Worm (Caenorhabditis elegans): ENCODE data around the gene W07G4.8.

Gene W07G4.8

DNA sequence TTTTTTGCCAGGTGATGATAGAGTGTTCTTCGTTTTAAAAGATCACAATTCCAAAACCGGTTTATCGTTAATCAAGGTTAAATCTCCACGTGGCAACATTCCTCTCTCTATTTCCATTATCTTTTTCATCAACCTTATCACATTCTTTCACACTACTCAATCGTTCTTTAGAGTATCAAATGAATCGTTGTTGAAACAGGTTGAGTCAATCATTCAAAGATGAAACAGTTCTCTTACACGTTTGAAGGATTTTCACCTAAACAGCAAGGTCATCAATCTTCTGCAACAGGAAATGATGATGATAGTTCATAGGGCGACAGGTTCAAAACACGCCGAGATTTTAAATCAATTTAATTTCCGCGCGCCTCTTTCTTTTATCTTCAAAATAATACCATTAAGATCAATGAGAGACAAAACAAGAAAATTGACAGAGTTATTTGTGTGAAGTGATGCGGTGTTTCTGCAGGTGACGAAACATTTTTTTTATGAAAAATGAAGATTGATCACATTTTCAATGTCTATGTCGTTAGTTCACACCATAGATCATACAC, 31.9 kb upstream of the W07G4.8 start:
- peak; percentile 8 for TF ChIP-seq unc-62 (GFP tag; optimal IDR thresholded peaks at IDR 0.05)
- no peak for TF ChIP-seq pha-4 (tag; optimal IDR thresholded peaks at IDR 0.05)

DNA sequence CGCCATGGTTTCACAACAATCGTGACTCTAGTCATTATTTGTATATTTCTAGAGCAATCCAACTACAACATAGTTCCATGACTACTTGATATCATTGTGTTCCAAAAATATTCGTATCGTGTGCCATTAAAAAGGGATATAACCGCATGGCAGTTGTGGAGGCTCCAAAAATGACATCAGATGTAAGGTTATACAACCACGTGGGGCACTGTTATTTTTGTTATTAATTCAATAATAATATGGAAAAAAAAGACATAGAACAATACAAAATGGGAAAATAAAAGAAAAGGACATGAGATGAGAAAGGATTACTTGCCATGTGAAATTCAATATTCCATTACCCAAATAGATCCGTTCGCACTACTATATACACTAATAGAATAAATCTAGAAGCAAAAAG, 26.1 kb upstream of the W07G4.8 start:
- TF ChIP-seq lin-32 (GFP tag; optimal IDR thresholded peaks at IDR 0.05) (no peak), ces-1 (GFP tag; optimal IDR thresholded peaks at IDR 0.05) (no peak), blmp-1 (tag; optimal IDR thresholded peaks at IDR 0.05) (no peak), unc-62 (GFP tag; optimal IDR thresholded peaks at IDR 0.05) (no peak)

DNA sequence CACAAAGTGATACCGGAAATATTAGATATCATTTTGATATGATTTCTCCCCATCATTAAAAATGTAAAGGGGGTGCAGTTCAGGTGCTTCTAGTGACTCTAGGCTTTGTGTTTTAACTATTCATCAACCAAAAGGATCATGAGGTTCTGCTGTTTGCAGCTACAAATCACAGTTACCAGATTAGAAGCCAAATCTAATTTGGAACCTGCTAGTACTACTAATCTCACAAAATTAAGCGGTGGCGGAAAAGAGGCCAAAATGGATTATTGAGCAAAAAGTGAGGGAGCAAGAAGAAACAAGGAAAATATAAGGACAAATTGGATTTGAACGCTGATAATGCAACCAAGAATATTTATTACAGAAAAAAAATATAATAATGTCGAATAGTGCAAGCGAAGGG, 24.8 kb upstream of the W07G4.8 start:
- TF ChIP-seq ztf-11 (tag; optimal IDR thresholded peaks at IDR 0.05) (no peak), mab-5 (tag; optimal IDR thresholded peaks at IDR 0.05) (no peak), ces-1 (GFP tag; optimal IDR thresholded peaks at IDR 0.05) (peak; percentile 54), flh-1 (GFP tag; optimal IDR thresholded peaks at IDR 0.05) (no peak), sptf-1 (tag; optimal IDR thresholded peaks at IDR 0.05) (no peak), ceh-83 (GFP tag; optimal IDR thresholded peaks at IDR 0.05) (no peak)

DNA sequence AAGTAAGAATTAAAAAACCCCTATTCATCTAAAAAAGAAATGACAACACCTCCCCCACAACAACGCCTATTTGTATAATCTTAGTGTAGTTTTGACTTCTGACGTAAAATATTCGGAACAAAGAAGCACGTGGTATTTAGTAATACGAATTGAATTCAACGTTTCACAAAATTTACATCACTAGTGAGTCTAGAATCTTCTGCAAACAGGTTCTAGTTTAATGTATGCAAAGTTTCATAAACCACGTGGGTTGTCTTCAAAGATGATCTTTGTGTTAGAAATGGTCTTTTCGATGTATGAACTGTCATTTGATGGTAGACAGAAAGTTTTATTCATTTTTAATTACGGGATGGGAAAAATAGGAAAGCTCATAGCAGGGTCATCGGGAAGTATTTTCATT, 23.8 kb upstream of the W07G4.8 start:
- TF ChIP-seq cnd-1 (tag; optimal IDR thresholded peaks at IDR 0.05) (no peak), blmp-1 (tag; optimal IDR thresholded peaks at IDR 0.05) (no peak), mep-1 (tag; optimal IDR thresholded peaks at IDR 0.05) (no peak), lsy-2 (tag; optimal IDR thresholded peaks at IDR 0.05) (no peak), ces-1 (GFP tag; optimal IDR thresholded peaks at IDR 0.05) (no peak), mls-2 (tag; optimal IDR thresholded peaks at IDR 0.05) (no peak), ceh-39 (tag; optimal IDR thresholded peaks at IDR 0.05) (no peak), hlh-1 (tag; optimal IDR thresholded peaks at IDR 0.05) (no peak), elt-1 (tag; optimal IDR thresholded peaks at IDR 0.05; ENCODE audit: borderline replicate concordance, insufficient read depth) (no peak), pha-4 (tag; optimal IDR thresholded peaks at IDR 0.05) (no peak), bed-3 (GFP tag; optimal IDR thresholded peaks at IDR 0.05) (no peak), unc-62 (GFP tag; optimal IDR thresholded peaks at IDR 0.05) (no peak), zip-8 (tag; optimal IDR thresholded peaks at IDR 0.05) (no peak), snpc-4 (tag; optimal IDR thresholded peaks at IDR 0.05) (no peak), nhr-12 (tag; optimal IDR thresholded peaks at IDR 0.05) (no peak), ham-2 (GFP tag; optimal IDR thresholded peaks at IDR 0.05) (no peak), elt-3 (tag; optimal IDR thresholded peaks at IDR 0.05) (no peak), lin-32 (GFP tag; optimal IDR thresholded peaks at IDR 0.05) (no peak), M03D4.4 (tag; optimal IDR thresholded peaks at IDR 0.05) (no peak)

DNA sequence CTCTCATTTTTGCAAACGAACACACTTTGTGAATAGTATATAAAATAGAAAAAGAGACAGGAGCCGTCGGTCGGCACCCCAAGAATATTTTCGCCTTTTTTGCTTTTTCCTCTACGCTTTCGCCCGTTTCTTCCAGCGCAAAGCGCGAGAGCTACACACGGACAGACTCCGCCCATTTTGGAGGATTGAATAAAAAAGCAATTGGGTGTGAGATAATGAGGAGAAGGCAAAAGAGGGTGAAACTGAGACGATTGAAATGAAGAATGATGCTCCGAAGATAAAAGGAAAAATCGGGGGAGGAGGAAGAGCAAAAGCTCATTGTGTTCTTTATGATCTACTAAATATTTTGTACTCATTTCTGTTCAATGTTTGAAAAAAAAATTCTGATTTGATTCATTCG, 21.7 kb upstream of the W07G4.8 start, which contains the start of gene C34B4.3:
Gene C34B4.3, minus strand, starts transcription at position 101 of the 400 bp plus-strand sequence.
- no peak for TF ChIP-seq mep-1 (tag; optimal IDR thresholded peaks at IDR 0.05)
- TF ChIP-seq ceh-43 (GFP tag; optimal IDR thresholded peaks at IDR 0.05) = no peak
- no peak for TF ChIP-seq unc-120 (tag; optimal IDR thresholded peaks at IDR 0.05; ENCODE audit: poor library complexity, severe bottlenecking)
- TF ChIP-seq lin-32 (GFP tag; optimal IDR thresholded peaks at IDR 0.05) = no peak
- TF ChIP-seq nhr-237 (tag; optimal IDR thresholded peaks at IDR 0.05) = no peak
- no peak for TF ChIP-seq ceh-83 (GFP tag; optimal IDR thresholded peaks at IDR 0.05)
- no peak for TF ChIP-seq mls-2 (tag; optimal IDR thresholded peaks at IDR 0.05)
- no peak for TF ChIP-seq elt-1 (tag; optimal IDR thresholded peaks at IDR 0.05; ENCODE audit: borderline replicate concordance, insufficient read depth)
- TF ChIP-seq elt-3 (tag; optimal IDR thresholded peaks at IDR 0.05) = no peak
- TF ChIP-seq M03D4.4 (tag; optimal IDR thresholded peaks at IDR 0.05) = no peak
- TF ChIP-seq lsy-2 (tag; optimal IDR thresholded peaks at IDR 0.05) = no peak
- no peak for TF ChIP-seq zip-8 (tag; optimal IDR thresholded peaks at IDR 0.05)
- TF ChIP-seq tbx-8 (GFP tag; optimal IDR thresholded peaks at IDR 0.05) = no peak
- no peak for TF ChIP-seq sptf-1 (tag; optimal IDR thresholded peaks at IDR 0.05)
- no peak for TF ChIP-seq mab-5 (tag; optimal IDR thresholded peaks at IDR 0.05)
- no peak for TF ChIP-seq ceh-39 (tag; optimal IDR thresholded peaks at IDR 0.05)
- no peak for TF ChIP-seq drap-1 (GFP tag; optimal IDR thresholded peaks at IDR 0.05)
- no peak for TF ChIP-seq unc-62 (GFP tag; optimal IDR thresholded peaks at IDR 0.05)

ce11 chrV:13070278-13070677, 20.9 kb upstream of the W07G4.8 start:
- TF ChIP-seq sptf-1 (tag; optimal IDR thresholded peaks at IDR 0.05) (no peak), zip-8 (tag; optimal IDR thresholded peaks at IDR 0.05) (no peak), tbx-8 (GFP tag; optimal IDR thresholded peaks at IDR 0.05) (no peak), blmp-1 (tag; optimal IDR thresholded peaks at IDR 0.05) (no peak), nhr-2 (tag; optimal IDR thresholded peaks at IDR 0.05) (no peak), hlh-1 (tag; optimal IDR thresholded peaks at IDR 0.05) (no peak), mab-5 (tag; optimal IDR thresholded peaks at IDR 0.05) (no peak), nhr-237 (tag; optimal IDR thresholded peaks at IDR 0.05) (no peak), drap-1 (GFP tag; optimal IDR thresholded peaks at IDR 0.05) (no peak), unc-62 (GFP tag; optimal IDR thresholded peaks at IDR 0.05) (no peak), lin-13 (tag; optimal IDR thresholded peaks at IDR 0.05) (no peak), sem-2 (GFP tag; optimal IDR thresholded peaks at IDR 0.05) (no peak), ceh-39 (tag; optimal IDR thresholded peaks at IDR 0.05) (no peak), elt-3 (tag; optimal IDR thresholded peaks at IDR 0.05) (no peak), flh-1 (GFP tag; optimal IDR thresholded peaks at IDR 0.05) (no peak), ztf-11 (tag; optimal IDR thresholded peaks at IDR 0.05) (no peak), pha-4 (tag; optimal IDR thresholded peaks at IDR 0.05) (no peak), unc-39 (tag; optimal IDR thresholded peaks at IDR 0.05) (no peak)

All from whole organism, mixed stage, embryonic.